Fruit fly (Drosophila melanogaster) Kc167 (cell line): ENCODE measurements around the gene hgo.

Experiments
- Myc ChIP-seq: fragments of >200 bp; optimal IDR thresholded peaks from 2 replicates; lab custom pipeline; 2017; ENCODE audit warnings: missing external identifiers
- Sin3A ChIP-seq: fragments of >200 bp; optimal IDR thresholded peaks from 2 replicates; lab custom pipeline; 2018; ENCODE audit warnings: missing external identifiers
- h ChIP-seq: fragments of >200 bp; optimal IDR thresholded peaks from 3 replicates; lab custom pipeline; 2018; ENCODE audit warnings: missing external identifiers
- insv ChIP-seq: fragments of >200 bp; optimal IDR thresholded peaks from 3 replicates; lab custom pipeline; 2018; ENCODE audit warnings: missing external identifiers
- psq ChIP-seq: fragments of >200 bp; optimal IDR thresholded peaks from 2 replicates; lab custom pipeline; 2017; ENCODE audit warnings: missing external identifiers
- ttk ChIP-seq: sonication (Bioruptor generic); optimal IDR thresholded peaks from 2 replicates; lab custom pipeline; 2017; ENCODE audit warnings: missing external identifiers

The hgo gene

DNA sequence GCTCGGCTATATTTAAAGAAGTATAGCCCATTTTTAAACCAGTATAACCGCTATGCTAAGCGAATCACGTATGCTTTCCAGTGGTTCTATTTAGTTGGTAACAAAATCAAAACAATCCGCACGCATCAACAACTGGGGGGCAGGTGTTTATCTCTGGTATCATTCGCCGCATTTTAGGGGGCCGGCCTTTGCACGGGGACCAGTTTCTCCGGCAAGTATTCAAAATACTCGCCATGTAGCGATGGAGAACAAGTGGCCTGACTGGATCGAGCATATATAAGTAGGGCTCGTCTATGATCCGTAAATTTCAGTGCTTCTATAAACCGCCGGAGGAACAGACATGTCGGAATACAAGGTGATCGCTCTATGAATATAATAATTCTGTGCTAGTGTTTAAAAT, at the start of gene hgo:
Gene hgo, plus strand, starts transcription at position 301 of the 400 bp plus-strand sequence.
- TF ChIP-seq h (lab: Kevin White, UChicago) (no peak), psq (no peak), ttk (lab: Kevin White, UChicago) (no peak), Myc (lab: Kevin White, UChicago) (no peak), Sin3A (no peak), insv (no peak)

DNA sequence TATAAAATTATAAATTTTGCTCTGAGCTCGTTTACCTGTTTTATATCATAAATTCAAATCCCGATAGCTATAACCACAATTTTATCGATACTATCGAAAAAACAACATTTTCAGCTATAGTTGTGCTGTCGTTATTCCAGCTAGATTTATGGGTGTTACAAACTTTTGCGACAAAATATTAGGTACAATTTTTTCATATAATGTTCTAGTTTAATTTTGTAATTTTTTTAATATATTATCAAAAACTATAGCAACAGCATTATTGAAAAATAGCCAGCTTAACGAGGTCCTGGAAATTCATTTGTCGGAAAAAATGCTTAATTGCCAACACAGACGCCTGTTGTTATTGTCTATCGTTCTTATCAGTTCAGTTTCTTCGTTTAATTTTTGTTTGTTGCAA, 45.1 kb upstream of the hgo start, which contains the start of gene Wdr59:
Gene Wdr59, plus strand, starts transcription at position 334 of the 400 bp plus-strand sequence.
- TF ChIP-seq ttk (lab: Kevin White, UChicago): no peak
- TF ChIP-seq psq: no peak
- TF ChIP-seq Myc (lab: Kevin White, UChicago): no peak
- no peak for TF ChIP-seq Sin3A
- TF ChIP-seq insv: no peak
- no peak for TF ChIP-seq h (lab: Kevin White, UChicago)

DNA sequence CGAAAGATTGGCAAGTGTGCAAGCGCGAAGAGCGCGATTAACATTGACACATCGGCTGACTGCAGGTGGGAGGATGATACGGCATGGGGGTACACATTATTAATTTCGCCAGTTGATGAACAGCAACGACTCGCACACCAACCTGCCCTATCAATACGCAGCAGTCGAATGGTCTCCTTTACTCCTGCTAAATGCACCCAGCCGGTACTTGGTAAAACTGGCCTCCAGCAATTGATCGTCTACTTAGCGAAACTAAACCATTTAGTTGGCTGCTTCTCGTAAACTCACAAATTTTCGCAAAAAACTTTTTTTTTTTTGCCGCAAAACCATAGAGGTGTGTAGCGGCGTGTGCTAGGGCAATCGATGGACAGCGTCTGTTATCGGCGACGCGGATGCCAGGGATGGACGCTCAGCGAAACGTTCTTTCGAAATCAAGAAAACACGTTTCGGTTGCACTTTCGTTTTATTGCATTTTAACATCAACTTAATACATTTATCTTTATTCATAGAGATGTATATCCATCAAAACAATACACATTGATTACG, 35.6 kb upstream of the hgo start, which contains the start of gene Ge-1:
Gene Ge-1, minus strand, starts transcription at position 373 of the 546 bp plus-strand sequence.
- no peak for TF ChIP-seq insv
- TF ChIP-seq Myc (lab: Kevin White, UChicago): no peak

DNA sequence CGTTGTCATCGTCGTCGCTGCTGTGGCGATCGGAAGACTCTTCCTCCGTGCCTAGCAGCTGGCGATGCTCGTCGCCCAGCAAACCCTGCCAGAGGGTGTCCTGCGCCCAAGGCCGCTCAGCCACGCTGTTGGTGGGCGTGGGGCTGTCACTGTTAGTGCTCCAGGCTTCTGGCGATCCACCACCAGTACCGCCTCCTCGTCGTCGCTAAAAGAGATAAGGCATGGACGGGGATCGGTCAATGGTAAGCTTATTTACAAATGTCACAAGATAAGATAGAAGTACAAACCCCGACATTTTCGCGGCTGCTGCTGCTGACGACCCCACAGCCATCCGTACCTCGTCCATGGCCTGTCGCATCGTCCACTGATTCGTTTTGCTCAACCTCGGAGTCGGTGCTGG, 30.9 kb upstream of the hgo start:
- TF ChIP-seq ttk (lab: Kevin White, UChicago) (no peak), psq (no peak), insv (no peak), Myc (lab: Kevin White, UChicago) (no peak), h (lab: Kevin White, UChicago) (no peak), Sin3A (no peak)

DNA sequence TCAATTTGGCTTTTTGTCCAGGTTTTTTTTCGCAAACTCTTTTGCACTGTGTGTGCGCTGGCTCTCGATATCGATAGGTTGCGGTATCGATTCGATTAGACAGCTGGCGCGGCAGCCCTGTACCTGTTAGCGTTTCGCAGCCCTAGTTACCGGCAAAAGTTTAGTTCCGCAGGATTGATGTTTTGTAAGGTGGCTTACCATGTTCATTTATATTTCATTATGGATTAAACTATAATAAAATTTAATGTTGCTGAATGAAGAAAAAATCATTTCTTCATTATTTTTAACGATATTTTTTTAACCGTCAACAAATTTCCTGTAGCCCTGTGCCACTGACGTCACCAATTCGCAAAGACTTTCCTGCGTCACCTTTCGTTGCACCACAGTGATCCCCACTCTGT, 29.6 kb upstream of the hgo start, which contains the start of gene Reps:
Gene Reps, minus strand, starts transcription at position 84 of the 401 bp plus-strand sequence.
- peak; percentile 34 for TF ChIP-seq h (lab: Kevin White, UChicago)
- TF ChIP-seq Sin3A: no peak

DNA sequence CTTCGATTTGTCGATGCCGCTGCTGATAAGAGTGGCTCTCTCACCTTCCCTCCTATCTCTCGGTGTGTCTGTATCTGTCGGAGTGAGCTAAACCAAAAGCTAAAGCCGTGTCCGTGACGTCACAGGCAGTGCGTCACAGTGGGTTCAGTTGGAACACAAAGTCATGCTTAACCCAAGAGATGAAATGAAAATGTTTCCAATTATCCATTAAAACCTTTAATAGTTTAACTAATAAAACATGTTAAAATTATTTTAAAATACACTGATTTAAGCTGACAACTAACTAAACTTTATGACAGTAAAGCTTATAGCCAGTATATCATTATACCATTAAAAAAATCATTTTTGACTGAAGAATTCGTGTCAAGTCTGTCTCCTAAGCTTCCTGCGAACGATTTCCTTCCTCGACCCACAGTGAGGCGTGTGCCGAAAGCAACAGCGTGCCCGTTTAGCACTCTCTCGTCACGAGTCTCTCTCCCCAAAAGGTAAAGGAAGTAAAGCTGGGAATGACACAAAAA, 23.1 kb upstream of the hgo start, which contains the start of gene Idua:
Gene Idua, minus strand, starts transcription at position 51 of the 518 bp plus-strand sequence.
- TF ChIP-seq Myc (lab: Kevin White, UChicago) (no peak), h (lab: Kevin White, UChicago) (no peak), psq (no peak), insv (no peak), ttk (lab: Kevin White, UChicago) (no peak), Sin3A (no peak)

DNA sequence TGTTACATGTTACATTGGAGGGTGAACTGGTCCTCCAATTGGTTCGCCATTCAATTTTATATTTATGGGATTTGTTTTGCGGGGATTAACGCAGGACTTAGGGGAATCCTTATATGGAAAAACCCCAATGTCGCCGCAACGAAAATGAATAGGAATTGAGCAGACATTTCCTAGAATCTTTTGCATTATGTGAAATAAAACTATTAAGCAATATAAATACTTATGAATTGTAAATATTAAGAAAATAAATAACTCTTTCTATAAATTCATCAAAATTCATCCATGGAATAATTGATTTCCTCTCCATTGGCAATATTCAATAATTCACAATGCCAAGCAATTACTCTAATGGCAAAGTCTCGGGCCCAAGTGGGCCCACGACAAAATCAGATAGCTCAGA, 22.5 kb upstream of the hgo start, which contains the start of gene Gr32a:
Gene Gr32a, plus strand, starts transcription at position 301 of the 400 bp plus-strand sequence.
- TF ChIP-seq ttk (lab: Kevin White, UChicago): no peak
- no peak for TF ChIP-seq psq
- TF ChIP-seq h (lab: Kevin White, UChicago): no peak
- TF ChIP-seq Sin3A: no peak
- TF ChIP-seq insv: no peak
- no peak for TF ChIP-seq Myc (lab: Kevin White, UChicago)

DNA sequence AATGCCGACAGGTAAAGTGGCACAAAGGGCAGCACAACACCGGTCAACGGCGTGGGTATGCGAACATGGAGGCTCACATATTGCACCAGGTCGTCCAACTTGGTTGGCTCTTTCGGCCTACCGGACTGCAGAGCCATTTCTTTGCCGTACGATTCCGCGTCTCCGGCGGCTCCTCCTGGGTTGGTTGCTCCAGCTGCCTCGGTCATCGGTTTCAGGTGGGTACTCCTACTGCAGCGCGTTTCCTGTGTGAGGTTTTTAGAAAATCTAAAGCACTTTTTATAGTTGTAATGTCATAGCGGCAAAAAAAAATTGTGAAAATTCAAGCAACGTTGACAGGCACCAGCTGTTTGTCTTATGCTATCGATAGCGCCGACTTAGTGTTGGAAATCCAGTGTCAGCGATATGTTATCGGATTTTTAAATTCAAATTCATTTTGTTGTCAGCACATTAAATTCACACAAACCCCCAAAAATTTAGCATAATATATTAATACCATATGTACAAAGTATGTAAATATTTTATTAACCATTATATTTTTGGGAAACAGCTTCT, 16.2 kb upstream of the hgo start, which contains the start of gene CG6230:
Gene CG6230, minus strand, starts transcription at position 354 of the 552 bp plus-strand sequence.
- no peak for TF ChIP-seq psq
- TF ChIP-seq Myc (lab: Kevin White, UChicago): no peak
- no peak for TF ChIP-seq ttk (lab: Kevin White, UChicago)
- no peak for TF ChIP-seq Sin3A
- TF ChIP-seq h (lab: Kevin White, UChicago): no peak
- TF ChIP-seq insv: no peak

DNA sequence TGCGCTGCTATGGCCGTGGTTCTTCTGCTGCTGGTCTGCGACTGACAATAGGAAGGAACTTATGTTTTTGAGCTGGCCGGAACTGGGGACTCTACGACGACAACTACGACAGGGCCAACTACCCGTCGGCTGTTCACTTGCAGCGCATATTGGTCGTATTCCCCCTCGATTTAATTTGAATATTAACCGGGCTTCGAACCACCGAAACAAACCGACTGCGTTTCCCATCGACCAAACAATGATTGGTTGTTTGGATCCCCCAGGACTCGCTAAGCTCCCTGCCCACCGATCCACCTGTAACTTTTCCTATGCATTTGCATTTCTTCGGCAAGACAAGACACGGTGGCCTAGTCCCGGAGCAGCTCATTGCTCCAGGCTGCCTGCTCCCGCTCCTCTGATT, 14.6 kb upstream of the hgo start, which contains the start of gene Dnaaf4:
Gene Dnaaf4, minus strand, starts transcription at position 101 of the 400 bp plus-strand sequence.
- no peak for TF ChIP-seq Sin3A
- no peak for TF ChIP-seq insv
- no peak for TF ChIP-seq psq
- TF ChIP-seq Myc (lab: Kevin White, UChicago): no peak
- TF ChIP-seq ttk (lab: Kevin White, UChicago): no peak

DNA sequence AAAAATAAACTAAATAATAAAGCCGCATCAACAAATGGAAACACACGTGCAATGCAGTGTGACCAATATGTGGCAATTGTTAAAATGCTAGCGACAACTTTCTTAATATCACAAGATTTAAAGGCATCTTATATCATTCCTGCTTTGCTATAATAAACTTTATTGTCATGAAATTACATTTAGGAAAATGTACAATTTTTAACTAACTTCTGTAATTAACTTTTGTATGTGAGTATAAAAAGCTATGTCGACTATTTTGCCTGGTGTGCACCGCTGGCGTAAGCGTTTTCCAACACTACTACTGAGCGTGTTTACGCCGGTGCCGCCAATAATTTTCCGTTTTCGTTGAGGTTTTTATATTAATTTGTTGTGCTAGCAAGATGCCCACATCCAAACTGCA, 12.7 kb upstream of the hgo start, which contains the start of the genes Csl4 and Nup160:
Gene Csl4, minus strand, starts transcription at position 69 of the 400 bp plus-strand sequence.
Gene Nup160, plus strand, starts transcription at position 279 of the 400 bp plus-strand sequence.
- TF ChIP-seq Myc (lab: Kevin White, UChicago): no peak

DNA sequence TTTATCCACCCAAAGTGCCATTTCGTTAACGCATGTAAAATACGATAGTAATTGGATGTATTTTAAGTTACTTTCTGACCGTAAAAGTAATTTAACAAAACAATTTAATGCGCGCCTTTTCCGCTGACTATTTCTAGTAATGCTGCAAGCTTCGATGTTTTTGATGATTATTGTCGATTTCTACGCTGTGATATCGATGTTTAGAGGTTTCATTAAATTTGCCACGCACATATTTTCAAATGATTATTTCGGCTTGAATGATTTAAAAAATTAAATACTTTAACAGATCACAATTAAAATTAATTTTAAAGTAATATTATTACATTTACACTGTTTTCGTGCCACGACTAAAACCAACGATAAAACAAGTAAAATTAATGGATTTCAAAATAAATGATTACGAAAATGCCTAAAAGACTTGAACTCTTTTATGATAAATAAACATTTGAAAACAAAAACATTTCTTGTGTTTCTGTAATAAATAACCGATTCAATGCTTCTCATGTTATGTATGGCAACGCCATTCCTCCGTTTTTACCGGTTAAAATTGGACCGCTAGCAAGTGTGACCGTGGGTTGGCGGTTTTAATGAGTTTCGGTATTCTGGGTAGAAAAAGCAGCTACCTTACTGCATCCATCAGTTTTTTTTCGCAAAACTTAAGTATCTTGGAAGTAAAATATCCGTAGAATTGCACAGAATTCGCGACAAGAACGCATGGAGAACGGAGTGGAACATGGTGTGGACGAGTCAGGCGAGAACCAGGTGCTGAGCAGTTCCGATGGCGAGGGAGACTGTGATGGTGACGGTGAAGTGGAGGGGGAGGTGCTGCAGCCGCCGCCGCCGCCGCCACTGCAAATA, 5.8 kb upstream of the hgo start, which contains the start of the genes RfC38 and CG4751:
Gene RfC38, minus strand, starts transcription at position 495 of the 858 bp plus-strand sequence.
Gene CG4751, plus strand, starts transcription at position 587 of the 858 bp plus-strand sequence.
- TF ChIP-seq insv (no peak), ttk (lab: Kevin White, UChicago) (no peak), h (lab: Kevin White, UChicago) (no peak)

DNA sequence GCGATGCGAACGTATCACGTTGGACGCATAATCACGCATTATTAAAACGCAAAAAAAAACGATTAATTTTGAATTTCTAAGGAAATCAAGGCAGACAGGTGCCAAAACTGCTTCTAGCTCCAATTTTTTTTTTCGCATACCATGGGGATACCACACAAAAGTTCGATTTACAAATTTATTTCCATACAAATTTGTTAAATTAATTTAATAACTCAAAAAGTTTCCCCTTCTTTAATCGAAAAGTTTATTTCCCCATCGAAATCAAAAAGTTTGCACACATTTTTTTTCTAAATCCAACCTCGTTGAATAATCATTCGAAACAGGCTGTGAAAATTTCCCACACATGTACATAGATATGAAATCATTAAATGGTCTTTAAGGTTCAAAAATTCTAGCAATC, 9.1 kb downstream of the hgo start, which contains the start of gene CG31867:
Gene CG31867, minus strand, starts transcription at position 101 of the 400 bp plus-strand sequence.
- TF ChIP-seq psq (no peak), Sin3A (no peak), h (lab: Kevin White, UChicago) (no peak), ttk (lab: Kevin White, UChicago) (no peak), insv (no peak), Myc (lab: Kevin White, UChicago) (no peak)
